Fruit fly (Drosophila melanogaster): ENCODE data around the gene Calx.
A peak's percentile ranks its signal among the peaks of the same experiment; 100 is the strongest.

DNA sequence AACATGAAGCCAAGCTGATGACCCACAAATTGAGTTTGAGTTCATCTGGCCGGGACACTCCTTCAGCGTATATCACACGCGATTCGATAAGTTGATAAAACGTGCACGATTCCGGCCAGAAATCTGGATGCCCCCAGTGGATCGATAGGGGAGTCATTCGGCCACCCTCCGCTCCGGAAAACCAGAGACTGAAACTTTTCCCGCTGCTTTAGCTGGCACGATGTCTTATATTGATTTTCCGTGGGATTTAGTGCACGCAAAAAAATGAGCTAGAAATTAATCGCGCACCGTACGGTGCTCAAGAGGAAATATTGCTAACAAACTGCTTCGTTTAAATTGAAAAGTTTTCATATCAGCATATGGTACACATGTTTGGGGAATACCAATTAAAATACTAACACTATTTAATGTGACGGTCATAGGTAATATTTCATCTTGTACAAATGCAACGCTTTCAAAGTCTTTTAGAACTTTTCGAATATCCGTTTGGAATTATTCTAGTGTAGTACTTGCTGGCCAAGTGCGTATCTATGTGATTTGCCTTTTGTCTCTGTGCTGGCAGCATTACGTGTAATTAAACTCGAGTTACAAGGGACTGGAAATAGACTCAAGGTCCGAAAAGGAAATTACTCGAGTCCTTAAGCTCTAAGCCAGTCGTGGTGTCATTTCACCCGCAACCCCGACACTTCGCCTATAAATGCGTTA is 21.9 kb upstream of the Calx start:
- TF ChIP-seq MTF-1 (GFP tag; optimal IDR thresholded peaks at IDR 0.05; ENCODE audit: borderline replicate concordance) (no peak), ro (GFP tag; IDR thresholded peaks at IDR 0.05) (no peak), Sox100B (GFP tag; optimal IDR thresholded peaks at IDR 0.05) (no peak), caup (GFP tag; optimal IDR thresholded peaks at IDR 0.05; ENCODE audit: severe bottlenecking) (no peak), H2.0 (GFP tag; IDR thresholded peaks at IDR 0.05) (no peak), GATAe (GFP tag; conservative IDR thresholded peaks at IDR 0.05) (no peak), CG13624 (GFP tag; optimal IDR thresholded peaks at IDR 0.05) (no peak), CG11695 (GFP tag; IDR thresholded peaks at IDR 0.05) (no peak), ab (GFP tag; optimal IDR thresholded peaks at IDR 0.05) (no peak), vvl (GFP tag; IDR thresholded peaks at IDR 0.05) (no peak), CG2889 (GFP tag; IDR thresholded peaks at IDR 0.05) (no peak), CG11696 (GFP tag; IDR thresholded peaks at IDR 0.05) (no peak), CG18599 (GFP tag; optimal IDR thresholded peaks at IDR 0.05) (peak; percentile 50), h (optimal IDR thresholded peaks at IDR 0.05) (no peak)
